Fruit fly (Drosophila melanogaster): ENCODE measurements around the gene CG4459.

DNA sequence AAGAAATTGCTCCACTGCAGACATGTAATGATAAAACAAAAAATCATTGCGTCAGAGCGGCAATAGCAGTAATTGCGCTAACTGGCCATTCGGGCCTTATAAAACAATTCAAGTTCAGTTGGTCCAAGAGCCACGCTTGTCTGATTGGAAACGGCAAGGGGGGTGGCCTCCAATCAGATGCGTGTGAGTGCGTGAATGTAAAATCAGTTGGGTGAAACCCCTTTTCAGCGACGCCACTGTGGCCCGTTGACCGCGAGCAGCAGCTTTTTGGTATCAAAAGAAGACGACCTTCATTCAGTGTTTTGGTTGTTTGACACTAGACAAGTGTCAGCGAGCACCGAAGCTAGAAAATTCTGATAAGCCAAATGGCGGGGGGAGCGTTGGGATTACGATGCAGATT, 26.1 kb downstream of the CG4459 start:
- TF ChIP-seq insv (optimal IDR thresholded peaks at IDR 0.05) (no peak), psq (optimal IDR thresholded peaks at IDR 0.05) (no peak), ttk (optimal IDR thresholded peaks at IDR 0.05) (no peak), h (optimal IDR thresholded peaks at IDR 0.05) (no peak), Sin3A (optimal IDR thresholded peaks at IDR 0.05) (no peak)

Measured in Kc167 (cell line).